Fruit fly (Drosophila melanogaster) whole organism: ENCODE results near the gene Smvt.
A peak's percentile ranks its signal among the peaks of the same experiment; 100 is the strongest.

Experiments used
- CG8478 ChIP-seq: fragments of >200 bp; optimal IDR thresholded peaks from 2 replicates; lab custom pipeline; 2018; ENCODE audit warnings: inconsistent platforms
- Dll ChIP-seq: fragments of >200 bp; optimal IDR thresholded peaks from 2 replicates; lab custom pipeline; 2017
- EcR ChIP-seq, 2 experiments: fragments of >200 bp; optimal IDR thresholded peaks; 2 replicates each; lab custom pipeline; 2017; ENCODE audit warnings: missing biosample characterization in 2 of 2, missing genetic modification characterization in 2 of 2, missing genetic modification reagents in 2 of 2
- pan ChIP-seq: fragments of >200 bp; optimal IDR thresholded peaks from 2 replicates; lab custom pipeline; 2017
- psq ChIP-seq: fragments of >200 bp; optimal IDR thresholded peaks from 2 replicates; lab custom pipeline; 2017
- usp ChIP-seq: fragments of >200 bp; optimal IDR thresholded peaks from 2 replicates; lab custom pipeline; 2017; ENCODE audit warnings: missing biosample characterization, missing genetic modification characterization, mixed read lengths

Gene Smvt

dm6 chr3R:31761529-31762009 lies at the start of gene Smvt:
Smvt (minus strand) TSS chr3R:31761579.
- TF ChIP-seq pan (lab: Kevin White, UChicago), result no peak
- no peak for TF ChIP-seq usp (GFP tag; lab: Kevin White, UChicago)
- TF ChIP-seq psq, result no peak
- TF ChIP-seq CG8478, result no peak
- no peak for TF ChIP-seq Dll (lab: Kevin White, UChicago)
- TF ChIP-seq EcR (GFP tag; optimal IDR thresholded peaks at IDR 0.05; lab: Kevin White, UChicago), result no peak

dm6 chr3R:31810073-31810530 lies 48.7 kb upstream of the Smvt start, which contains the start of gene Rift:
Rift (minus strand) TSS chr3R:31810186.
- TF ChIP-seq Dll (lab: Kevin White, UChicago) (no peak), psq (no peak), CG8478 (no peak), EcR (GFP tag; optimal IDR thresholded peaks at IDR 0.05; lab: Kevin White, UChicago) (no peak), usp (GFP tag; lab: Kevin White, UChicago) (no peak), pan (lab: Kevin White, UChicago) (no peak)

DNA sequence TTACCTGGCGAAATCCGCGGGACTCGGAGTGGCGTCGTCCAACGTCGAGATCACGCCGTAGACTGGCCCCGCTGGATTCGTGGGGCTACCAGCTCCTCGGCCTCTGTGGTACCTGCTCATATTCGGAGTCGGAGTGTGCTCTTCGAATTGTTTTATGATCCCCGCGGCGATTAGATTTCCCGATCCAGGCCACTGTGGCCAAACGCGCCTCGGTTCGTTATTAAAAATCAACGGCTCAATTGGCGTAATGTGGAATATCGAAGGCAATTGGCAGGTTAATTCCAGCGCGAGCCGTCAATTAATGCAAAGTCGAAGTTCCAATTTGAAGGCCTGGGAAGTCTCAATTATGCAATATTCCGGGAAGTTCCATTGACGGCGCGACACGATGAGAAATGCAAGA lies 48.2 kb upstream of the Smvt start:
- TF ChIP-seq Dll (lab: Kevin White, UChicago) (peak; percentile 9), usp (GFP tag; lab: Kevin White, UChicago) (no peak), psq (no peak)

DNA sequence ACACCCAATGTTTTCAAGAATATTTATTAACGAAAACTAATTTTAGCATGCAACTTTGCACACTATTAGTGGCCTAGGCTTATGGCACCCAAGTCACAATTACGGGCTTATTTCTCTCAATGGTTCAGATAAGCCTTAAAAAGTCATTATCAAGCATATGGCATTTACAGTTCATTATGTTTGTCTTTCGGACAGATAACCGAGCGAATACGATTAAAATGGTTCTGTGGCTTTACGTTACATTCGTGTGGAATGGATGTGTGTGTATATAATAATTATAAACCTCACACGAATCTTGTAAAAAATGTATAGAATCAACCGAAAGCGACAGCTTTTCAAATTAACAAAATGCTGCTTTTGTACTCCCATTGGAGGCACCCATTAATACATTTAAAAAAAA lies 47.2 kb upstream of the Smvt start:
- no peak for TF ChIP-seq psq
- no peak for TF ChIP-seq EcR (GFP tag; optimal IDR thresholded peaks at IDR 0.05; lab: Kevin White, UChicago)
- TF ChIP-seq Dll (lab: Kevin White, UChicago), result no peak
- TF ChIP-seq usp (GFP tag; lab: Kevin White, UChicago), result no peak
- TF ChIP-seq CG8478, result no peak
- TF ChIP-seq pan (lab: Kevin White, UChicago), result no peak

- TF ChIP-seq psq, result no peak
- TF ChIP-seq usp (GFP tag; lab: Kevin White, UChicago), result no peak
- TF ChIP-seq pan (lab: Kevin White, UChicago), result no peak
- TF ChIP-seq EcR (GFP tag; optimal IDR thresholded peaks at IDR 0.05; lab: Kevin White, UChicago), result no peak
- TF ChIP-seq Dll (lab: Kevin White, UChicago), result no peak
- no peak for TF ChIP-seq CG8478
These were observed 43.9 kb upstream of the Smvt start, which contains the start of the genes CG42233 and CG1971 for dm6 chr3R:31805228-31805738. CG42233 (minus strand) TSS chr3R:31805278. CG1971 (plus strand) TSS chr3R:31805468.

- TF ChIP-seq psq (no peak), EcR (GFP tag; optimal IDR thresholded peaks at IDR 0.05; lab: Kevin White, UChicago) (no peak), pan (lab: Kevin White, UChicago) (no peak), Dll (lab: Kevin White, UChicago) (no peak), CG8478 (no peak), usp (GFP tag; lab: Kevin White, UChicago) (no peak)
These were observed 39.3 kb upstream of the Smvt start, which contains the start of gene Ir100a for dm6 chr3R:31800663-31801062. Ir100a (plus strand) TSS chr3R:31800963.

DNA sequence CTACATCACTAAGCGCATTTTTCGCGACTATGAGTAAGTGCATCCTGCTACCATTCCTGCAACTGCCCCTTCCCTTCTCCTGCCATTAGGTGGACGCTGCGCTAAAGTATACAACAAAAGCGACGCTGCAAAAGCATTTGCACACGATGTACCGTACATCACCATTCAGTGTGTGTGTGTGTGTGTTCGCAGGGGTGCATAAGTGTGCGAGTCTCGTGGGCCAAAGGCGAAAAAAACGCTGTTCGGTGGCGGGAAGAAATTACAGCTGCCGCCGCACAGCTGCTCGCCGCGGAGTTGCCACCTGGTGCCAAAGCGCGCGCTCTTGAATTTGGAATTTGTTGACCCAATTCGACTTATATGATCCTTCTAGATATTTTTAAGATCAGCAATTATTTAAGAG lies 33.1 kb upstream of the Smvt start:
- TF ChIP-seq EcR (GFP tag; optimal IDR thresholded peaks at IDR 0.05; lab: Kevin White, UChicago), result no peak
- no peak for TF ChIP-seq usp (GFP tag; lab: Kevin White, UChicago)
- no peak for TF ChIP-seq pan (lab: Kevin White, UChicago)
- no peak for TF ChIP-seq Dll (lab: Kevin White, UChicago)
- TF ChIP-seq CG8478, result no peak
- TF ChIP-seq psq, result no peak

dm6 chr3R:31793664-31794417 lies 32.5 kb upstream of the Smvt start, which contains the start of the genes Mccc1 and Acf:
Mccc1 (minus strand) TSS chr3R:31793907.
Acf (plus strand) TSS chr3R:31793981.
- no peak for TF ChIP-seq usp (GFP tag; lab: Kevin White, UChicago)
- no peak for TF ChIP-seq pan (lab: Kevin White, UChicago)
- TF ChIP-seq CG8478, result no peak
- TF ChIP-seq EcR (GFP tag; optimal IDR thresholded peaks at IDR 0.05; lab: Kevin White, UChicago), result no peak
- TF ChIP-seq Dll (lab: Kevin White, UChicago), result no peak
- no peak for TF ChIP-seq psq

dm6 chr3R:31777482-31778165 lies 16.2 kb upstream of the Smvt start:
- TF ChIP-seq usp (GFP tag; lab: Kevin White, UChicago), result no peak
- TF ChIP-seq Dll (lab: Kevin White, UChicago), result peak; percentile 77

DNA sequence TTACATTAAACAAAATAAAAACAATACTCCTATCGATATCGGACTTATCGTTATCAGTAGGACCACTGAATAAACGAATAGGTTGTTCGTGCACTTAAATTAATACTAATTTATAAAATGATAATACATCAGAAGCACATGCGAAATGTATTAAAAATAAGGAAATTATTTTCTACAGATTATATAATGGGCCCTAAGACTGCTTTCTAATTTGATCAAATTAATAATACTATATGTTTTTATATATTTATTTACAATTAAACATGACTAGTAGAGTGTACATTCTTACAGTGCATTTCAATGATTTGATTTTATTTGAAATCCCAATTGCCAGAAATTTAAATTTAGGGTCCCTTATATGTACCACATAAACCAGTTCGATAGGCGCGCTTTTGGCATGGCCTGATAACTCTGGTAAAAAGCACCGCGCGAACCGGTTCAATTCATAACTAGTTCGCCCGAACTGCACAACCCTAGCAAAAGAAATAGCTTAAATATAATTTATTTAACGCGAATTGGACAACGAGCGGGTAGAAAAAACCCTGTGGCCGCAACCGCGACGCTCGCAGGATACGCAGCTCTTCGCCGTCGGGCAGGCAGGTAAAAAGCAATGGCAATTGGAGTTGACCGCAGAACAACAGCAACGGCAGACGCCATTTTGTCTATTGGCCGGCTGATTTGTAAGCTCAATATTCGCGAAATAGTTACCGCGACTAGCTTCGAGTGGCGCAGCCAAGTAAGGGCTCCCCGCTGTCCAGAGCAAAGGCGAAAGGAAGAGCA lies 15.4 kb upstream of the Smvt start, which contains the start of the genes CG2126 and faf:
Gene CG2126, minus strand, starts transcription at position 70 of the 780 bp plus-strand sequence.
Gene faf, plus strand, starts transcription at position 438 of the 780 bp plus-strand sequence.
- TF ChIP-seq psq (no peak), EcR (GFP tag; optimal IDR thresholded peaks at IDR 0.05; lab: Kevin White, UChicago) (no peak), Dll (lab: Kevin White, UChicago) (no peak), usp (GFP tag; lab: Kevin White, UChicago) (no peak), CG8478 (no peak), pan (lab: Kevin White, UChicago) (no peak)
